Fruit fly (Drosophila melanogaster) whole organism: ENCODE data around the gene kst.

Source experiments
- Dll ChIP-seq: fragments of >200 bp; optimal IDR thresholded peaks from 2 replicates; lab custom pipeline; 2017
- EcR ChIP-seq, 2 experiments: fragments of >200 bp; optimal IDR thresholded peaks; 2 replicates each; lab custom pipeline; 2017; ENCODE audit warnings: missing biosample characterization in 2 of 2, missing genetic modification characterization in 2 of 2, missing genetic modification reagents in 2 of 2
- pan ChIP-seq: fragments of >200 bp; optimal IDR thresholded peaks from 2 replicates; lab custom pipeline; 2017
- usp ChIP-seq: fragments of >200 bp; optimal IDR thresholded peaks from 2 replicates; lab custom pipeline; 2017; ENCODE audit warnings: missing biosample characterization, missing genetic modification characterization, mixed read lengths

dm6 chr3L:3305430-3305829 is 31.2 kb upstream of the kst start:
- TF ChIP-seq EcR (GFP tag; optimal IDR thresholded peaks at IDR 0.05; lab: Kevin White, UChicago) (no peak), usp (GFP tag; lab: Kevin White, UChicago) (no peak), pan (lab: Kevin White, UChicago) (no peak), Dll (lab: Kevin White, UChicago) (no peak)
